Fruit fly (Drosophila melanogaster): Measurements from ENCODE around the gene Eig71Ej.

Eig71Ej gene

DNA sequence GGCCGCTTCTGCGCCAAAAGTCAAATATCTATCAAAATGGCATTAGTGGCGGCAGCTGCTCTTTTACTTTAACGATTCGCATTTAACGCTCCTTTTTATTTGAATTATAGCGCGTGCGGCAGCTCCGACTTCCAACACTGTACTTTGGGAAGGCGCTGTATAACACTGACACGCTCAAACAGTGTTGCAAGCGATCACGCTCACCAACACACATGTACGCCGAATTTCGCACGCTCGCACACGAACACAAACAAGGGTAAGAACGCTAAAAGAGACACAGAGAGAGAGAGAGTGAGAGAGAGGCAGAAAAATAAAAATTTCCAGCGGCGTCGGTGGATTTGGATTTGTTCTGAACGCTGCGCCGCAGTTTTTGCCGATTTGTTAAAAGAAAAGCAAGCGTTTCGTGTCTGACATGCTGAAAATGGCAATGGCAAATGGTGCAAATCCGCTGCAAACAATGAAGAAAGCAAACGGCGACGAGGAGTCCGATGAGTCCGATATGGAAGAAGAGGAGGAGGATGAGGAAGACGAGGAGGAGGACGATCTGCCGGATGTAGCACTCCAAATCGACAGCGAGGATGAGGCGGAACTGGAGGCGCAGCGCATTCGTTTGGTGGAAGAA, 41.1 kb downstream of the Eig71Ej start, which contains the start of gene Phs (continued):
- TF ChIP-seq CG11902 (GFP tag; optimal IDR thresholded peaks at IDR 0.05) (peak; percentile 63), CG34406 (GFP tag; optimal IDR thresholded peaks at IDR 0.05) (peak; percentile 0), Sox14 (GFP tag; optimal IDR thresholded peaks at IDR 0.05) (peak; percentile 86), CG10631 (GFP tag; optimal IDR thresholded peaks at IDR 0.05) (peak; percentile 67), CG6854 (GFP tag; optimal IDR thresholded peaks at IDR 0.05) (peak; percentile 45), spab (GFP tag; optimal IDR thresholded peaks at IDR 0.05) (peak; percentile 15), Hr38 (GFP tag; optimal IDR thresholded peaks at IDR 0.05) (no peak), CG32006 (GFP tag; optimal IDR thresholded peaks at IDR 0.05) (peak; percentile 59), Eip78C (GFP tag) (peak; percentile 85), acj6 (GFP tag; optimal IDR thresholded peaks at IDR 0.05) (peak; percentile 61), CG3919 (GFP tag; optimal IDR thresholded peaks at IDR 0.05) (peak; percentile 90), Hr4 (GFP tag; optimal IDR thresholded peaks at IDR 0.05) (peak; percentile 28), CG6808 (GFP tag; optimal IDR thresholded peaks at IDR 0.05) (peak; percentile 41), dac (GFP tag; optimal IDR thresholded peaks at IDR 0.05) (peak; percentile 41), Blimp-1 (GFP tag; optimal IDR thresholded peaks at IDR 0.05) (peak; percentile 50), CG8632 (GFP tag; optimal IDR thresholded peaks at IDR 0.05) (peak; percentile 15), topi (GFP tag; optimal IDR thresholded peaks at IDR 0.05) (peak; percentile 85), CG6792 (GFP tag; optimal IDR thresholded peaks at IDR 0.05) (peak; percentile 66)

DNA sequence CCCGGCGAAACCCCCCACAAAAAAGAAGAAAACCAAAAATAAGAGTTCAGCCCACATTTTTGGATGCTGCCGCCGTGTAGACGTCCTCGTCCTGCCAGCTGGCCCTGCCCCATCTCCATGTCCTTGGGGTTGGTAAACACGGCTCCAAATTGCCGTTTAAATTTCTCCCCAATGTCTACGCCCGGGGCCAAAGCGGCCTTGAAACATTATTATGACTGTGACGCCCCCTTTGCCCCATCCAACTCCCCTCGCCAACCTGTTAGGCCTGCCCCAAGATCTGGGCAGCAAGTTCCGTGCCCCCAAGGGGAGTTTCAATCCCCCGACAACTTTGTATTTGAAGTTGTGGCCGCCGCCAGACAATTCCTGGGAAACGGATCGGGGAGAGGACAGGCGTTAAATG, 43.9 kb downstream of the Eig71Ej start:
- TF ChIP-seq CG11902 (GFP tag; optimal IDR thresholded peaks at IDR 0.05), result no peak
- TF ChIP-seq fd85E (GFP tag; optimal IDR thresholded peaks at IDR 0.05), result no peak
- TF ChIP-seq CG6808 (GFP tag; optimal IDR thresholded peaks at IDR 0.05), result no peak
- TF ChIP-seq lz (GFP tag; optimal IDR thresholded peaks at IDR 0.05), result no peak
- no peak for TF ChIP-seq CG8319 (GFP tag; optimal IDR thresholded peaks at IDR 0.05)
- no peak for TF ChIP-seq net (GFP tag; optimal IDR thresholded peaks at IDR 0.05)
- no peak for TF ChIP-seq CG8119 (GFP tag; IDR thresholded peaks at IDR 0.05)
- TF ChIP-seq achi (GFP tag; optimal IDR thresholded peaks at IDR 0.05), result no peak
- no peak for TF ChIP-seq pdm3 (GFP tag; optimal IDR thresholded peaks at IDR 0.05)
- no peak for TF ChIP-seq Blimp-1 (GFP tag; optimal IDR thresholded peaks at IDR 0.05)
- no peak for TF ChIP-seq CG6854 (GFP tag; optimal IDR thresholded peaks at IDR 0.05)
- TF ChIP-seq Met (GFP tag; optimal IDR thresholded peaks at IDR 0.05), result no peak
- no peak for TF ChIP-seq Sox15 (GFP tag; optimal IDR thresholded peaks at IDR 0.05)
- no peak for TF ChIP-seq CG10631 (GFP tag; optimal IDR thresholded peaks at IDR 0.05)

DNA sequence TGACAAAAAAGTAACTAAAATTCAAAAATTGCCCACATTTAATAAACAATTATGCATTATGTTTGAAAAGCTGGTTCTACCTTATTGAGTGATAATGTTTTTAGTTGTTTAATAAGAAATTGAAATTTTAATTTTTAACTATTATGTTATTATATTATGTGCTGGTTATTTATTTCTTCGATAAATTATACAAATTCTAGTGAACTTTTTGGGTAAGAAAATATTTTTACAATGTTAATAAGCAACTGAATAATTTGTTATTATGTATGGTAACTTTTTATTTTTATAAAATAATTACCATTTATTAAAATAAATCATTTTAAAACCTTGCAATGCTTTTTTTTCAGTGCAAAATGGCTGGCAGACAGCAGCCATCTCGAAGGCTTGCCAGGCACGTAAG, 44.3 kb downstream of the Eig71Ej start:
- no peak for TF ChIP-seq lz (GFP tag; optimal IDR thresholded peaks at IDR 0.05)

DNA sequence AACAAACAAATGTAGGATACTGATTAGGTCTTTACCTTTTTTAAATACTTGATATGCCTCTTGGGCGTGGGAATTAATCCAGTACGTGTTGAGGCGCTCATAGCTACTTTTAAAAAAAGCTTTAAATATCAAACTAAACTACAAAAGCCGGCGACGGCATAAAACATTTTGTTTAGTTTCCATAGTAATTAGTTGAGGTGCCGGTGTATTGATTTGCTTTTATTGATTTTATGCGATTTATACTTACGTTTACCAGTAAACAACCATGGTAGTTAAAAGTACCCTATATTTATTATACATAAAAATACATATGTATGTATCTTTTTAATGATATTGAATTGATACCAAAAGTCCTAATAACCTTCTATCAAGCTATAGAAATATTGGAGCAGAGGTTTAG, 48.1 kb downstream of the Eig71Ej start, which contains the start of gene CG13449:
TSS of gene CG13449 (minus strand) at position 101 of the 400 bp plus-strand sequence.
- no peak for TF ChIP-seq CG32006 (GFP tag; optimal IDR thresholded peaks at IDR 0.05)
- TF ChIP-seq ss (GFP tag; optimal IDR thresholded peaks at IDR 0.05), result no peak
- no peak for TF ChIP-seq OdsH (GFP tag; optimal IDR thresholded peaks at IDR 0.05)
- no peak for TF ChIP-seq Ets21C (GFP tag; optimal IDR thresholded peaks at IDR 0.05)
- TF ChIP-seq Gug (GFP tag; IDR thresholded peaks at IDR 0.05), result no peak
- TF ChIP-seq Lpt (GFP tag; optimal IDR thresholded peaks at IDR 0.05), result no peak
- TF ChIP-seq Sox102F (GFP tag; optimal IDR thresholded peaks at IDR 0.05), result no peak
- no peak for TF ChIP-seq CG6854 (GFP tag; optimal IDR thresholded peaks at IDR 0.05)
- TF ChIP-seq CG7368 (GFP tag; optimal IDR thresholded peaks at IDR 0.05), result no peak
- TF ChIP-seq Eip75B (GFP tag; optimal IDR thresholded peaks at IDR 0.05), result no peak
- no peak for TF ChIP-seq salr (GFP tag; optimal IDR thresholded peaks at IDR 0.05)
